Worm (Caenorhabditis elegans) whole organism, L3 larva: ENCODE measurements around the gene tnt-2.

Source experiments
- elt-1 ChIP-seq: fragments of 150-350 bp; optimal IDR thresholded peaks from 2 replicates; lab custom pipeline; 2014; ENCODE audit warnings: missing biosample characterization, missing genetic modification characterization
- nhr-25 ChIP-seq: sonication (generic microtip); optimal IDR thresholded peaks from 2 replicates; lab custom pipeline; 2017; ENCODE audit warnings: missing biosample characterization, missing genetic modification characterization
- tbx-2 ChIP-seq: sonication (generic microtip); optimal IDR thresholded peaks from 2 replicates; lab custom pipeline; 2016; ENCODE audit warnings: mild to moderate bottlenecking, missing genetic modification characterization, missing compliant biosample characterization

ce11 chrX:8711141-8711645 lies 12.2 kb downstream of the tnt-2 start, which contains the start of gene F53A9.1:
- TF ChIP-seq elt-1 (tag; lab: Kevin White, UChicago) (no peak), nhr-25 (tag; lab: Kevin White, UChicago) (no peak), tbx-2 (no peak)
